Worm (Caenorhabditis elegans): Measurements from ENCODE around the gene nlp-46.

DNA sequence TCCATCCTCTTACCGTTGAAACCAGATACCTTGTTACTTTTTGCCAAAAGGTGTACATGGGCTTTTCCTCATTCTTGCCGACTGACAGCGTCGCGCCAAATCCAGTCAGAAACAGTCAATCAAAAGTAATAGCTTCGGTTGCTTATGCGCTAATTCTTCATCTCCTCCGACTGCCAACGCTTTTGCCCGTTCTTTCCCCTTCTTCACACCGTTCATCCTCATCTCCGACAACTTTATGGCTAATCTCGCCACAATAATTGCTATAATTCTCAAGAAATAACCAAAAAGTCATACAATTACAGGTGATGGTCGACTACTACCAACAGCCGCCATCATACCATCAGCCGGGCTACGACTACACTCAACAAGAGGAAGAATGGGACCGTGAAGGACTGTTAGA lies 28.0 kb downstream of the nlp-46 start, which contains the start of gene atn-1:
- TF ChIP-seq T26A5.8 (tag; optimal IDR thresholded peaks at IDR 0.05) (no peak), pha-4 (tag; optimal IDR thresholded peaks at IDR 0.05) (no peak), ceh-79 (tag; optimal IDR thresholded peaks at IDR 0.05) (no peak), sea-2 (GFP tag; IDR thresholded peaks at IDR 0.05) (no peak), B0261.1 (tag; optimal IDR thresholded peaks at IDR 0.05) (no peak)
